Worm (Caenorhabditis elegans) whole organism, midembryonic: Measurements from ENCODE around the gene usip-1.

Experiments
- T22C8.4 ChIP-seq: fragments of 200-800 bp; sonication (Bioruptor generic); IDR thresholded peaks from 2 replicates; pipeline ENCODE4 v1.3.6; 2022; ENCODE audit warnings: missing genetic modification characterization, missing compliant biosample characterization
- cog-1 ChIP-seq: sonication (generic microtip); optimal IDR thresholded peaks from 2 replicates; lab custom pipeline; 2016; ENCODE audit warnings: missing genetic modification characterization, missing compliant biosample characterization
- flt-1 ChIP-seq: fragments of 200-800 bp; sonication (Bioruptor generic); IDR thresholded peaks from 2 replicates; pipeline ENCODE4 v1.3.6; 2022; ENCODE audit warnings: missing genetic modification characterization, missing compliant biosample characterization
- klf-2 ChIP-seq: fragments of 200-800 bp; sonication (Bioruptor generic); conservative IDR thresholded peaks from 2 replicates; pipeline ENCODE4 v1.3.6; 2022; ENCODE audit warnings: missing genetic modification reagents, missing genetic modification characterization, missing compliant biosample characterization
- med-1 ChIP-seq: sonication (generic microtip); optimal IDR thresholded peaks from 2 replicates; lab custom pipeline; 2017; ENCODE audit warnings: missing genetic modification characterization, mild to moderate bottlenecking, missing compliant biosample characterization, antibody characterized with exemption, missing genetic modification reagents; ENCODE audit not compliant: insufficient read depth
- ref-1 ChIP-seq: fragments of 200-800 bp; sonication (Bioruptor generic); conservative IDR thresholded peaks from 2 replicates; pipeline ENCODE4 v1.3.6; 2022; ENCODE audit warnings: missing genetic modification reagents, missing genetic modification characterization, missing compliant biosample characterization
- tab-1 ChIP-seq: fragments of 200-800 bp; sonication (Bioruptor generic); IDR thresholded peaks from 2 replicates; pipeline ENCODE4 v1.3.6; 2022; ENCODE audit warnings: missing genetic modification characterization, missing compliant biosample characterization
- ztf-23 ChIP-seq: fragments of 200-800 bp; sonication (Bioruptor generic); IDR thresholded peaks from 2 replicates; pipeline ENCODE4 v1.3.6; 2022; ENCODE audit warnings: missing genetic modification reagents, missing genetic modification characterization, missing compliant biosample characterization
- ztf-29 ChIP-seq: fragments of 200-800 bp; sonication (Bioruptor generic); IDR thresholded peaks from 2 replicates; pipeline ENCODE4 v1.3.6; 2022; ENCODE audit warnings: missing genetic modification reagents, missing genetic modification characterization, missing compliant biosample characterization

DNA sequence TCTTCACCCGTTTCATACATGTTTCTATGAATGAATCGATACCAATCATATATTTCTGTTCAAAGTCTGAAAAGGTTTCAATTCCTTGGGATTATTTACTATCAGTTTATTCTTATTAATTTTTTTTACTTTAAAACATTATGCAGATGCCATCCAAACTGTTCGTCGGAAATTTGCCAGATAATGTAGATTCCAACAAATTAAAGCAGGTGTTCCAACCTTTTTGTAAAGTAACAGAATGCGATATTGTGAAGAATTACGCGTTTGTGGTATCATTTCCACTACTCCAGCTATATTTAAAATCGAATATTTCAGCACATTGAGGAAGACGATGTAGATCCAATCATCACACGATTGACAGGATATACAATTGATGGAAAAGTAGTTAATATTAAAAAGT is 8.1 kb upstream of the usip-1 start, which contains the start of gene rnp-1:
- TF ChIP-seq T22C8.4 (GFP tag; lab: Robert Waterston, UW) (no peak), cog-1 (tag; lab: Kevin White, UChicago) (no peak), flt-1 (GFP tag; lab: Robert Waterston, UW) (no peak), ztf-29 (GFP tag; lab: Robert Waterston, UW) (no peak), klf-2 (GFP tag; lab: Robert Waterston, UW) (no peak), med-1 (GFP tag; lab: Kevin White, UChicago) (no peak), tab-1 (GFP tag; lab: Robert Waterston, UW) (no peak), ref-1 (no peak), ztf-23 (GFP tag; lab: Robert Waterston, UW) (no peak)
